Worm (Caenorhabditis elegans) whole organism, L2 larva: Measurements from ENCODE around the gene F52E1.14.

Experiments
- ZK546.5 ChIP-seq: sonication (generic microtip); optimal IDR thresholded peaks from 2 replicates; lab custom pipeline; 2017; ENCODE audit warnings: missing biosample characterization, missing genetic modification characterization
- elt-3 ChIP-seq: sonication (generic microtip); optimal IDR thresholded peaks from 2 replicates; lab custom pipeline; 2017; ENCODE audit warnings: missing biosample characterization, missing genetic modification characterization
- nhr-11 ChIP-seq: fragments of 150-350 bp; optimal IDR thresholded peaks from 2 replicates; lab custom pipeline; 2014; ENCODE audit warnings: missing biosample characterization, missing genetic modification characterization
- zag-1 ChIP-seq: fragments of 150-350 bp; optimal IDR thresholded peaks from 2 replicates; lab custom pipeline; 2014; ENCODE audit warnings: missing biosample characterization, missing genetic modification characterization

ce11 chrV:8394357-8394850 lies 10.7 kb downstream of the F52E1.14 start, which contains the start of the genes pho-6 and F52E1.3:
- TF ChIP-seq elt-3 (tag; lab: Kevin White, UChicago) (no peak), nhr-11 (tag; lab: Kevin White, UChicago) (no peak), ZK546.5 (tag; lab: Kevin White, UChicago) (no peak), zag-1 (tag; lab: Kevin White, UChicago) (no peak)
